Fruit fly (Drosophila melanogaster) whole organism, adult: ENCODE measurements around the gene sinu.

Experiments
- CG33017 ChIP-seq: fragments of 200-800 bp; sonication (Bioruptor generic); optimal IDR thresholded peaks from 2 replicates; lab custom pipeline; 2018; ENCODE audit warnings: missing biosample characterization, mild to moderate bottlenecking, missing genetic modification characterization, moderate library complexity
- CG5204 ChIP-seq: fragments of 200-800 bp; sonication (Bioruptor generic); optimal IDR thresholded peaks from 2 replicates; lab custom pipeline; 2016; ENCODE audit warnings: missing biosample characterization, missing genetic modification characterization
- bab1 ChIP-seq: fragments of 200-800 bp; sonication (Bioruptor generic); optimal IDR thresholded peaks from 3 replicates; lab custom pipeline; 2019; ENCODE audit warnings: missing biosample characterization, mild to moderate bottlenecking, missing genetic modification characterization, moderate library complexity
- cnc ChIP-seq, 2 experiments: fragments of >200 bp; optimal IDR thresholded peaks; 2 replicates each; lab custom pipeline; 2017
- tj ChIP-seq: fragments of 200-800 bp; sonication (Bioruptor generic); optimal IDR thresholded peaks from 3 replicates; lab custom pipeline; 2017; ENCODE audit warnings: missing biosample characterization, mild to moderate bottlenecking, missing genetic modification characterization, moderate library complexity

DNA sequence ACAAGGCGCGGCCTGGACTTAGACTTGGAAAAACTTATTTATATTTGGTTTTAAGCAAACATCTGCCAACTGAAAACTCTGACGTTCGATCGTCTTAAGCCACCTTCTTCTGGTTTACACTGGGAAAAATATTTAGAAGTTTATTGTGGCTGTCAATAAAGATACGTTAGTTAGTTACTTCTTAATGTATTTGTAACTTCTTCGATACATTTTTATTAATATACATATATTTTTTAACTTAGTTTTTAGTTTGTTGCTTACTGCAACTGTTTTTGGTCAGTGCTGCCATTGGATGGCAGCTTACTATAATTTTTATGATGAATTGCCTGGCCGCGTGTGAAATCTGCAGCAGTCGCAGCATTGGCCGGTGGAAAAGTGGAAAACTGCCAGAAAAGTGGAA is 48.1 kb upstream of the sinu start:
- no peak for TF ChIP-seq tj (GFP tag; lab: Kevin White, UChicago)
- TF ChIP-seq cnc (optimal IDR thresholded peaks at IDR 0.05; lab: Kevin White, UChicago), result no peak
- no peak for TF ChIP-seq CG33017 (tag; lab: Kevin White, UChicago)
- TF ChIP-seq bab1 (GFP tag; lab: Kevin White, UChicago), result no peak
- TF ChIP-seq CG5204 (GFP tag; lab: Kevin White, UChicago), result no peak
